Worm (Caenorhabditis elegans) whole organism, young adult: ENCODE results near the gene K04C2.7.

ENCODE experiments used
- C06A6.2 ChIP-seq: fragments of 200-800 bp; sonication (Bioruptor generic); conservative IDR thresholded peaks from 2 replicates; pipeline ENCODE4 v1.3.6; 2022; ENCODE audit warnings: missing genetic modification characterization, missing compliant biosample characterization
- C17E4.6 ChIP-seq: fragments of 200-800 bp; sonication (Bioruptor generic); IDR thresholded peaks from 2 replicates; pipeline ENCODE4 v1.3.6; 2022; ENCODE audit warnings: missing genetic modification reagents, missing genetic modification characterization, missing compliant biosample characterization
- D2030.7 ChIP-seq: fragments of 200-800 bp; sonication (Bioruptor generic); IDR thresholded peaks from 2 replicates; pipeline ENCODE4 v1.3.6; 2022; ENCODE audit warnings: missing genetic modification reagents, missing genetic modification characterization, missing compliant biosample characterization
- F10E7.11 ChIP-seq: sonication (generic microtip); optimal IDR thresholded peaks from 2 replicates; lab custom pipeline; 2017; ENCODE audit warnings: mild to moderate bottlenecking, missing genetic modification characterization, moderate library complexity, missing compliant biosample characterization
- F22D6.2 ChIP-seq: sonication (generic microtip); optimal IDR thresholded peaks from 2 replicates; lab custom pipeline; 2016; ENCODE audit warnings: mild to moderate bottlenecking, missing genetic modification characterization, missing compliant biosample characterization
- F39B2.1 ChIP-seq: fragments of 200-800 bp; sonication (Bioruptor generic); IDR thresholded peaks from 2 replicates; pipeline ENCODE4 v1.3.6; 2022; ENCODE audit warnings: missing genetic modification reagents, missing genetic modification characterization, missing compliant biosample characterization
- F57C9.4 ChIP-seq: sonication (generic microtip); optimal IDR thresholded peaks from 2 replicates; lab custom pipeline; 2017; ENCODE audit warnings: mild to moderate bottlenecking, missing genetic modification characterization, missing compliant biosample characterization
- K11D2.4 ChIP-seq: fragments of 200-800 bp; sonication (Bioruptor generic); IDR thresholded peaks from 2 replicates; pipeline ENCODE4 v1.3.6; 2022; ENCODE audit warnings: missing genetic modification reagents, missing genetic modification characterization, missing compliant biosample characterization
- Y53F4B.3 ChIP-seq: fragments of 200-800 bp; sonication (Bioruptor generic); IDR thresholded peaks from 2 replicates; pipeline ENCODE4 v1.3.6; 2022; ENCODE audit warnings: missing genetic modification reagents, missing genetic modification characterization, missing compliant biosample characterization
- Y56A3A.18 ChIP-seq: fragments of 200-800 bp; sonication (Bioruptor generic); IDR thresholded peaks from 2 replicates; pipeline ENCODE4 v1.3.6; 2022; ENCODE audit warnings: missing genetic modification reagents, missing genetic modification characterization, missing compliant biosample characterization
- Y67H2A.10 ChIP-seq: fragments of 200-800 bp; sonication (Bioruptor generic); conservative IDR thresholded peaks from 2 replicates; pipeline ENCODE4 v1.3.6; 2022; ENCODE audit warnings: missing genetic modification reagents, missing genetic modification characterization, missing compliant biosample characterization
- Y95B8A.8 ChIP-seq: fragments of 200-800 bp; sonication (Bioruptor generic); IDR thresholded peaks from 2 replicates; pipeline ENCODE4 v1.3.6; 2022; ENCODE audit warnings: missing genetic modification reagents, missing genetic modification characterization, missing compliant biosample characterization
- ZK185.1 ChIP-seq: sonication (generic microtip); optimal IDR thresholded peaks from 2 replicates; lab custom pipeline; 2016; ENCODE audit warnings: mild to moderate bottlenecking, missing genetic modification characterization, missing compliant biosample characterization; ENCODE audit not compliant: poor library complexity, severe bottlenecking
- attf-3 ChIP-seq: fragments of 200-800 bp; sonication (Bioruptor generic); conservative IDR thresholded peaks from 2 replicates; pipeline ENCODE4 v1.3.6; 2022; ENCODE audit warnings: missing genetic modification reagents, missing genetic modification characterization, missing compliant biosample characterization
- attf-6 ChIP-seq: fragments of 200-800 bp; sonication (Bioruptor generic); IDR thresholded peaks from 2 replicates; pipeline ENCODE4 v1.3.6; 2022; ENCODE audit warnings: missing genetic modification reagents, missing genetic modification characterization, missing compliant biosample characterization
- bed-1 ChIP-seq: fragments of 200-800 bp; sonication (Bioruptor generic); IDR thresholded peaks from 2 replicates; pipeline ENCODE4 v1.3.6; 2022; ENCODE audit warnings: missing genetic modification reagents, missing genetic modification characterization, missing compliant biosample characterization
- cebp-1 ChIP-seq, 2 experiments: fragments of 200-800 bp in 1 of 2; sonication (Bioruptor generic) in 1 of 2; sonication (generic microtip) in 1 of 2; IDR thresholded peaks in 1 of 2; optimal IDR thresholded peaks in 1 of 2; 2 replicates each; pipeline versions ENCODE4 v1.3.6 to Lab custom; 2017 to 2022; ENCODE audit warnings: missing compliant biosample characterization in 2 of 2, missing genetic modification characterization in 2 of 2, mild to moderate bottlenecking in 1 of 2, missing genetic modification reagents in 1 of 2, moderate library complexity in 1 of 2
- cebp-2 ChIP-seq: fragments of 200-800 bp; sonication (Bioruptor generic); IDR thresholded peaks from 2 replicates; pipeline ENCODE4 v1.3.6; 2022; ENCODE audit warnings: missing genetic modification characterization, missing compliant biosample characterization
- ceh-100 ChIP-seq: fragments of 200-800 bp; sonication (Bioruptor generic); IDR thresholded peaks from 2 replicates; pipeline ENCODE4 v1.3.6; 2022; ENCODE audit warnings: missing genetic modification reagents, missing genetic modification characterization, missing compliant biosample characterization
- ceh-58 ChIP-seq: fragments of 200-800 bp; sonication (Bioruptor generic); IDR thresholded peaks from 2 replicates; pipeline ENCODE4 v1.3.6; 2022; ENCODE audit warnings: missing genetic modification characterization, missing compliant biosample characterization
- ceh-91 ChIP-seq: fragments of 200-800 bp; sonication (Bioruptor generic); IDR thresholded peaks from 2 replicates; pipeline ENCODE4 v1.3.6; 2022; ENCODE audit warnings: missing genetic modification reagents, missing genetic modification characterization, missing compliant biosample characterization
- chd-7 ChIP-seq: sonication (generic microtip); optimal IDR thresholded peaks from 2 replicates; lab custom pipeline; 2016; ENCODE audit warnings: mild to moderate bottlenecking, missing genetic modification characterization, moderate library complexity, missing compliant biosample characterization
- die-1 ChIP-seq: sonication (generic microtip); optimal IDR thresholded peaks from 2 replicates; lab custom pipeline; 2016; ENCODE audit warnings: missing genotype, mild to moderate bottlenecking, missing genetic modification characterization, missing compliant biosample characterization
- dpl-1 ChIP-seq: fragments of 150-350 bp; optimal IDR thresholded peaks from 2 replicates; lab custom pipeline; 2014; ENCODE audit warnings: missing biosample characterization, missing genetic modification reagents, missing genetic modification characterization
- efl-1 ChIP-seq: fragments of 150-350 bp; optimal IDR thresholded peaks from 2 replicates; lab custom pipeline; 2014; ENCODE audit warnings: missing biosample characterization, missing genetic modification reagents, missing genetic modification characterization
- egl-18 ChIP-seq: fragments of 200-800 bp; sonication (Bioruptor generic); IDR thresholded peaks from 2 replicates; pipeline ENCODE4 v1.3.6; 2022; ENCODE audit warnings: missing genetic modification reagents, missing genetic modification characterization, missing compliant biosample characterization
- egrh-3 ChIP-seq: fragments of 200-800 bp; sonication (Bioruptor generic); IDR thresholded peaks from 2 replicates; pipeline ENCODE4 v1.3.6; 2022; ENCODE audit warnings: missing genetic modification reagents, missing genetic modification characterization, missing compliant biosample characterization
- fkh-3 ChIP-seq: sonication (generic microtip); optimal IDR thresholded peaks from 2 replicates; lab custom pipeline; 2016; ENCODE audit warnings: mild to moderate bottlenecking, missing genetic modification characterization, missing compliant biosample characterization
- him-1 ChIP-seq: sonication (generic microtip); optimal IDR thresholded peaks from 2 replicates; lab custom pipeline; 2016; ENCODE audit warnings: missing genotype, missing genetic modification reagents, missing genetic modification characterization, missing compliant biosample characterization
- lin-26 ChIP-seq: fragments of 200-800 bp; sonication (Bioruptor generic); IDR thresholded peaks from 2 replicates; pipeline ENCODE4 v1.3.6; 2022; ENCODE audit warnings: missing genetic modification reagents, missing genetic modification characterization, missing compliant biosample characterization
- lir-1 ChIP-seq: fragments of 200-800 bp; sonication (Bioruptor generic); conservative IDR thresholded peaks from 2 replicates; pipeline ENCODE4 v1.3.6; 2022; ENCODE audit warnings: missing genetic modification reagents, missing genetic modification characterization, missing compliant biosample characterization
- lsl-1 ChIP-seq: fragments of 200-800 bp; sonication (Bioruptor generic); optimal IDR thresholded peaks from 2 replicates; lab custom pipeline; 2018; ENCODE audit warnings: mild to moderate bottlenecking, missing genetic modification characterization, moderate library complexity, missing compliant biosample characterization
- madf-10 ChIP-seq: sonication (generic microtip); optimal IDR thresholded peaks from 2 replicates; lab custom pipeline; 2016; ENCODE audit warnings: mild to moderate bottlenecking, missing genetic modification characterization, missing compliant biosample characterization
- madf-6 ChIP-seq: fragments of 200-800 bp; sonication (Bioruptor generic); IDR thresholded peaks from 2 replicates; pipeline ENCODE4 v1.3.6; 2022; ENCODE audit warnings: missing genetic modification reagents, missing genetic modification characterization, missing compliant biosample characterization
- mel-28 ChIP-seq: sonication (generic microtip); optimal IDR thresholded peaks from 2 replicates; lab custom pipeline; 2016; ENCODE audit warnings: borderline replicate concordance, mild to moderate bottlenecking, missing genetic modification characterization, missing compliant biosample characterization
- mes-4 ChIP-seq: sonication (generic microtip); optimal IDR thresholded peaks from 2 replicates; lab custom pipeline; 2016; ENCODE audit warnings: missing genotype, missing genetic modification characterization, missing compliant biosample characterization
- mxl-1 ChIP-seq: sonication (generic microtip); optimal IDR thresholded peaks from 2 replicates; lab custom pipeline; 2016; ENCODE audit warnings: missing genetic modification characterization, missing compliant biosample characterization
- nhr-120 ChIP-seq: fragments of 200-800 bp; sonication (Bioruptor generic); IDR thresholded peaks from 2 replicates; pipeline ENCODE4 v1.3.6; 2022; ENCODE audit warnings: missing genetic modification characterization, missing compliant biosample characterization
- nhr-179 ChIP-seq: sonication (generic microtip); optimal IDR thresholded peaks from 2 replicates; lab custom pipeline; 2016; ENCODE audit warnings: mild to moderate bottlenecking, missing genetic modification characterization, missing compliant biosample characterization
- nhr-27 ChIP-seq: fragments of 200-800 bp; sonication (Bioruptor generic); optimal IDR thresholded peaks from 2 replicates; lab custom pipeline; 2018; ENCODE audit warnings: mild to moderate bottlenecking, missing genetic modification characterization, moderate library complexity, missing compliant biosample characterization
- nhr-90 ChIP-seq: sonication (generic microtip); optimal IDR thresholded peaks from 2 replicates; lab custom pipeline; 2016; ENCODE audit warnings: missing genotype, mild to moderate bottlenecking, missing genetic modification characterization, missing compliant biosample characterization
- pbrm-1 ChIP-seq: fragments of 200-800 bp; sonication (Bioruptor generic); IDR thresholded peaks from 2 replicates; pipeline ENCODE4 v1.3.6; 2022; ENCODE audit warnings: missing genetic modification reagents, missing genetic modification characterization, missing compliant biosample characterization
- pha-4 ChIP-seq: fragments of 150-350 bp; sonication (generic microtip); optimal IDR thresholded peaks from 2 replicates; lab custom pipeline; 2014; ENCODE audit warnings: missing biosample characterization, missing genetic modification reagents, missing genetic modification characterization
- snpc-3.4 ChIP-seq: sonication (generic microtip); optimal IDR thresholded peaks from 2 replicates; lab custom pipeline; 2017; ENCODE audit warnings: missing genetic modification characterization, mild to moderate bottlenecking, missing compliant biosample characterization, antibody characterized with exemption, moderate library complexity, missing genotype, missing genetic modification reagents
- unc-130 ChIP-seq: sonication (generic microtip); optimal IDR thresholded peaks from 2 replicates; lab custom pipeline; 2016; ENCODE audit warnings: missing genetic modification reagents, missing genetic modification characterization, missing compliant biosample characterization
- xnd-1 ChIP-seq: sonication (generic microtip); optimal IDR thresholded peaks from 2 replicates; lab custom pipeline; 2016; ENCODE audit warnings: missing genotype, missing genetic modification reagents, missing genetic modification characterization, missing compliant biosample characterization
- zim-3 ChIP-seq: sonication (generic microtip); optimal IDR thresholded peaks from 2 replicates; lab custom pipeline; 2017; ENCODE audit warnings: mild to moderate bottlenecking, missing genetic modification characterization, moderate library complexity, missing compliant biosample characterization
- ztf-22 ChIP-seq: fragments of 200-800 bp; sonication (Bioruptor generic); optimal IDR thresholded peaks from 2 replicates; lab custom pipeline; 2018; ENCODE audit warnings: mild to moderate bottlenecking, missing genetic modification characterization, moderate library complexity, missing compliant biosample characterization
- ztf-3 ChIP-seq: fragments of 200-800 bp; sonication (Bioruptor generic); optimal IDR thresholded peaks from 2 replicates; lab custom pipeline; 2018; ENCODE audit warnings: mild to moderate bottlenecking, missing genetic modification characterization, missing compliant biosample characterization

K04C2.7 gene

ce11 chrIII:6887574-6887973, 6.7 kb downstream of the K04C2.7 start (continued):
- TF ChIP-seq pha-4 (tag; lab: Kevin White, UChicago) (no peak), lir-1 (GFP tag; lab: Robert Waterston, UW) (peak; percentile 38; the same call in 1 of the 2 replicates), ceh-58 (GFP tag; lab: Robert Waterston, UW) (no peak), zim-3 (tag; lab: Kevin White, UChicago) (peak; percentile 47), attf-3 (peak; percentile 64), him-1 (tag; lab: Kevin White, UChicago) (peak; percentile 43), egl-18 (GFP tag; lab: Robert Waterston, UW) (no peak), cebp-2 (GFP tag; lab: Robert Waterston, UW) (no peak), pbrm-1 (GFP tag; lab: Robert Waterston, UW) (peak; percentile 85), nhr-179 (no peak), xnd-1 (no peak), nhr-90 (tag; lab: Kevin White, UChicago) (peak; percentile 86), ceh-100 (GFP tag; lab: Robert Waterston, UW) (0 out of 2 replicates have a peak, but pooled peaks have one; percentile 56), die-1 (tag; lab: Kevin White, UChicago) (peak; percentile 93), D2030.7 (GFP tag; lab: Robert Waterston, UW) (peak; percentile 85), F22D6.2 (tag; lab: Kevin White, UChicago) (no peak), C06A6.2 (GFP tag; lab: Robert Waterston, UW) (peak; percentile 62), dpl-1 (no peak), madf-10 (tag; lab: Kevin White, UChicago) (peak; percentile 57), Y56A3A.18 (GFP tag; lab: Robert Waterston, UW) (peak; percentile 92), nhr-27 (tag; lab: Kevin White, UChicago) (peak; percentile 40), bed-1 (no peak), cebp-1 (GFP tag; IDR thresholded peaks at IDR 0.05; lab: Robert Waterston, UW) (no peak), cebp-1 (tag; optimal IDR thresholded peaks at IDR 0.05; lab: Kevin White, UChicago) (no peak), Y53F4B.3 (GFP tag; lab: Robert Waterston, UW) (peak; percentile 83; the same call in 1 of the 2 replicates), lsl-1 (peak; percentile 39), K11D2.4 (GFP tag; lab: Robert Waterston, UW) (no peak; the same call in 1 of the 2 replicates), egrh-3 (GFP tag; lab: Robert Waterston, UW) (peak; percentile 32; the same call in 1 of the 2 replicates), mes-4 (tag; lab: Kevin White, UChicago) (peak; percentile 62), nhr-120 (GFP tag; lab: Robert Waterston, UW) (0 out of 2 replicates have a peak, but pooled peaks have one; percentile 40), lin-26 (GFP tag; lab: Robert Waterston, UW) (peak; percentile 96), Y67H2A.10 (GFP tag; lab: Robert Waterston, UW) (0 out of 2 replicates have a peak, but pooled peaks have one; percentile 38), fkh-3 (tag; lab: Kevin White, UChicago) (peak; percentile 51), efl-1 (GFP tag; lab: Kevin White, UChicago) (peak; percentile 30), F39B2.1 (GFP tag; lab: Robert Waterston, UW) (no peak), ztf-3 (GFP tag; lab: Kevin White, UChicago) (no peak), madf-6 (no peak), ceh-91 (GFP tag; lab: Robert Waterston, UW) (no peak), attf-6 (GFP tag; lab: Robert Waterston, UW) (no peak), Y95B8A.8 (GFP tag; lab: Robert Waterston, UW) (0 out of 2 replicates have a peak, but pooled peaks have one; percentile 63), ztf-22 (GFP tag; lab: Kevin White, UChicago) (no peak), unc-130 (GFP tag; lab: Kevin White, UChicago) (peak; percentile 75), mel-28 (tag; lab: Kevin White, UChicago) (no peak), C17E4.6 (no peak), F57C9.4 (tag; lab: Kevin White, UChicago) (no peak), snpc-3.4 (peak; percentile 81), F10E7.11 (no peak), ZK185.1 (tag; lab: Kevin White, UChicago) (peak; percentile 75), mxl-1 (tag; lab: Kevin White, UChicago) (peak; percentile 77), chd-7 (tag; lab: Kevin White, UChicago) (peak; percentile 58)
